Fruit fly (Drosophila melanogaster) whole organism, embryonic: ENCODE data around the gene saturn.

Experiments used
- Asciz ChIP-seq: fragments of 200-800 bp; sonication (Bioruptor generic); optimal IDR thresholded peaks from 2 replicates; lab custom pipeline; 2017; ENCODE audit warnings: missing biosample characterization, mild to moderate bottlenecking, missing genetic modification characterization, missing genetic modification reagents
- Awh ChIP-seq: fragments of 200-800 bp; sonication (Bioruptor generic); IDR thresholded peaks from 2 replicates; pipeline ENCODE4, ENCODE4 v1.3.6; 2022; ENCODE audit warnings: missing biosample characterization, missing genetic modification characterization
- B-H1 ChIP-seq: fragments of 200-800 bp; sonication (Bioruptor generic); IDR thresholded peaks from 3 replicates; pipeline ENCODE4 v1.3.6; 2022; ENCODE audit warnings: missing biosample characterization, missing genetic modification characterization
- CG1024 ChIP-seq: fragments of 200-800 bp; sonication (Bioruptor generic); IDR thresholded peaks from 2 replicates; pipeline ENCODE4 v1.3.6; 2022; ENCODE audit warnings: missing biosample characterization, missing genetic modification characterization
- CG10654 ChIP-seq: fragments of 200-800 bp; sonication (Bioruptor generic); optimal IDR thresholded peaks from 2 replicates; lab custom pipeline; 2016; ENCODE audit warnings: missing biosample characterization, missing genetic modification characterization
- CG11695 ChIP-seq: fragments of 200-800 bp; sonication (Bioruptor generic); IDR thresholded peaks from 3 replicates; pipeline ENCODE4 v1.3.6; 2022; ENCODE audit warnings: missing biosample characterization, missing genetic modification characterization
- CG12219 ChIP-seq: fragments of 200-800 bp; sonication (Bioruptor generic); optimal IDR thresholded peaks from 3 replicates; lab custom pipeline; 2018; ENCODE audit warnings: missing biosample characterization, mild to moderate bottlenecking, missing genetic modification characterization
- CG13287 ChIP-seq: fragments of 200-800 bp; sonication (Bioruptor generic); IDR thresholded peaks from 2 replicates; pipeline ENCODE4 v1.3.6; 2022; ENCODE audit warnings: missing biosample characterization, missing genetic modification characterization; ENCODE audit not compliant: partially characterized antibody
- CG1529 ChIP-seq: fragments of 200-800 bp; sonication (Bioruptor generic); optimal IDR thresholded peaks from 3 replicates; lab custom pipeline; 2018; ENCODE audit warnings: missing biosample characterization, missing genetic modification characterization
- CG15601 ChIP-seq: fragments of 200-800 bp; sonication (Bioruptor generic); optimal IDR thresholded peaks from 3 replicates; lab custom pipeline; 2019; ENCODE audit warnings: missing biosample characterization, mild to moderate bottlenecking, missing genetic modification characterization, moderate library complexity
- CG1603 ChIP-seq: fragments of 200-800 bp; sonication (Bioruptor generic); optimal IDR thresholded peaks from 2 replicates; lab custom pipeline; 2019; ENCODE audit warnings: missing biosample characterization, mild to moderate bottlenecking, missing genetic modification characterization, moderate library complexity
- CG17361 ChIP-seq: fragments of 200-800 bp; sonication (Bioruptor generic); IDR thresholded peaks from 3 replicates; pipeline ENCODE4 v1.3.6; 2022; ENCODE audit warnings: missing biosample characterization, missing genetic modification characterization
- CG17385 ChIP-seq: fragments of 200-800 bp; sonication (Bioruptor generic); optimal IDR thresholded peaks from 3 replicates; lab custom pipeline; 2018; ENCODE audit warnings: missing biosample characterization, mild to moderate bottlenecking, missing genetic modification characterization
- CG17612 ChIP-seq: fragments of 200-800 bp; sonication (Bioruptor generic); IDR thresholded peaks from 2 replicates; pipeline ENCODE4 v1.3.6; 2022; ENCODE audit warnings: missing biosample characterization, missing genetic modification characterization
- CG2889 ChIP-seq: fragments of 200-800 bp; sonication (Bioruptor generic); IDR thresholded peaks from 3 replicates; pipeline ENCODE4 v1.3.6; 2022; ENCODE audit warnings: missing biosample characterization, missing genetic modification characterization
- CG32767 ChIP-seq: fragments of 200-800 bp; sonication (Bioruptor generic); IDR thresholded peaks from 2 replicates; pipeline ENCODE4 v1.3.6; 2022; ENCODE audit warnings: missing biosample characterization, missing genetic modification characterization
- CG4360 ChIP-seq: fragments of 200-800 bp; sonication (Bioruptor generic); IDR thresholded peaks from 2 replicates; pipeline ENCODE4 v1.3.6; 2022; ENCODE audit warnings: missing biosample characterization, missing genetic modification characterization
- CG6272 ChIP-seq: fragments of 200-800 bp; sonication (Bioruptor generic); IDR thresholded peaks from 2 replicates; pipeline ENCODE4 v1.3.6; 2022; ENCODE audit warnings: missing biosample characterization, missing genetic modification characterization
- CG6689 ChIP-seq: fragments of 200-800 bp; sonication (Bioruptor generic); IDR thresholded peaks from 2 replicates; pipeline ENCODE4 v1.3.6; 2022; ENCODE audit warnings: missing biosample characterization, missing genetic modification characterization
- CG6813 ChIP-seq: fragments of 200-800 bp; sonication (Bioruptor generic); optimal IDR thresholded peaks from 2 replicates; lab custom pipeline; 2017; ENCODE audit warnings: missing biosample characterization, missing genetic modification characterization, mild to moderate bottlenecking, moderate library complexity, missing genetic modification reagents
- CG7372 ChIP-seq: fragments of 200-800 bp; sonication (Bioruptor generic); IDR thresholded peaks from 2 replicates; pipeline ENCODE4 v1.3.6; 2022; ENCODE audit warnings: missing biosample characterization, missing genetic modification characterization
- E2f1 ChIP-seq: fragments of 200-800 bp; sonication (Bioruptor generic); IDR thresholded peaks from 2 replicates; pipeline ENCODE4 v1.3.6; 2022; ENCODE audit warnings: missing biosample characterization, missing genetic modification characterization
- Fer1 ChIP-seq: fragments of 200-800 bp; sonication (Bioruptor generic); optimal IDR thresholded peaks from 2 replicates; lab custom pipeline; 2017; ENCODE audit warnings: missing biosample characterization, mild to moderate bottlenecking, missing genetic modification characterization
- Gsc ChIP-seq: fragments of 200-800 bp; sonication (Bioruptor generic); IDR thresholded peaks from 2 replicates; pipeline ENCODE4 v1.3.6; 2022; ENCODE audit warnings: missing biosample characterization, missing genetic modification characterization
- Gug ChIP-seq: fragments of 200-800 bp; sonication (Bioruptor generic); IDR thresholded peaks from 4 replicates; pipeline ENCODE4 v1.3.6; 2022; ENCODE audit warnings: missing biosample characterization, missing genetic modification characterization
- Hey ChIP-seq: fragments of 200-800 bp; sonication (Bioruptor generic); optimal IDR thresholded peaks from 3 replicates; lab custom pipeline; 2018; ENCODE audit warnings: missing biosample characterization, mild to moderate bottlenecking, missing genetic modification characterization
- MTF-1 ChIP-seq: fragments of 200-800 bp; sonication (Bioruptor generic); optimal IDR thresholded peaks from 2 replicates; lab custom pipeline; 2018; ENCODE audit warnings: missing biosample characterization, mild to moderate bottlenecking, missing genetic modification characterization, borderline replicate concordance
- Myb ChIP-seq: fragments of 200-800 bp; sonication (Bioruptor generic); optimal IDR thresholded peaks from 2 replicates; lab custom pipeline; 2016; ENCODE audit warnings: missing biosample characterization, missing genetic modification characterization
- NK7.1 ChIP-seq: fragments of 200-800 bp; sonication (Bioruptor generic); optimal IDR thresholded peaks from 3 replicates; lab custom pipeline; 2016; ENCODE audit warnings: missing biosample characterization, missing genetic modification characterization
- Nf-YC ChIP-seq: fragments of 200-800 bp; optimal IDR thresholded peaks from 3 replicates; lab custom pipeline; 2019; ENCODE audit warnings: missing biosample characterization, mild to moderate bottlenecking, missing genetic modification characterization, moderate library complexity
- Poxn ChIP-seq: fragments of 200-800 bp; sonication (Bioruptor generic); IDR thresholded peaks from 2 replicates; pipeline ENCODE4 v1.3.6; 2022; ENCODE audit warnings: missing biosample characterization, missing genetic modification characterization
- Rfx ChIP-seq: fragments of 200-800 bp; sonication (Bioruptor generic); IDR thresholded peaks from 2 replicates; pipeline ENCODE4 v1.3.6; 2022; ENCODE audit warnings: missing biosample characterization, missing genetic modification characterization
- amos ChIP-seq: fragments of 200-800 bp; sonication (Bioruptor generic); IDR thresholded peaks from 2 replicates; pipeline ENCODE4 v1.3.6; 2022; ENCODE audit warnings: missing biosample characterization, missing genetic modification characterization; ENCODE audit not compliant: partially characterized antibody
- bbx ChIP-seq: fragments of 200-800 bp; sonication (Bioruptor generic); IDR thresholded peaks from 2 replicates; pipeline ENCODE4 v1.3.6; 2022; ENCODE audit warnings: missing biosample characterization, missing genetic modification characterization; ENCODE audit not compliant: partially characterized antibody
- bowl ChIP-seq: fragments of 200-800 bp; sonication (Bioruptor generic); IDR thresholded peaks from 2 replicates; pipeline ENCODE4 v1.3.6; 2022; ENCODE audit warnings: missing biosample characterization, missing genetic modification characterization
- cg ChIP-seq: fragments of 200-800 bp; sonication (Bioruptor generic); optimal IDR thresholded peaks from 3 replicates; lab custom pipeline; 2019; ENCODE audit warnings: missing biosample characterization, mild to moderate bottlenecking, missing genetic modification characterization, moderate library complexity
- chm ChIP-seq: fragments of 200-800 bp; sonication (Bioruptor generic); IDR thresholded peaks from 2 replicates; pipeline ENCODE4 v1.3.6; 2022; ENCODE audit warnings: missing biosample characterization, missing genetic modification characterization
- dati ChIP-seq: fragments of 200-800 bp; sonication (Bioruptor generic); IDR thresholded peaks from 2 replicates; pipeline ENCODE4 v1.3.6; 2022; ENCODE audit warnings: missing biosample characterization, missing genetic modification characterization
- dm ChIP-seq: fragments of 200-800 bp; sonication (Bioruptor generic); optimal IDR thresholded peaks from 3 replicates; lab custom pipeline; 2016; ENCODE audit warnings: missing biosample characterization, missing genetic modification characterization
- gem ChIP-seq: fragments of 200-800 bp; sonication (Bioruptor generic); optimal IDR thresholded peaks from 2 replicates; lab custom pipeline; 2019; ENCODE audit warnings: missing biosample characterization, mild to moderate bottlenecking, missing genetic modification characterization, moderate library complexity
- klu ChIP-seq: fragments of 200-800 bp; sonication (Bioruptor generic); IDR thresholded peaks from 2 replicates; pipeline ENCODE4 v1.3.6; 2022; ENCODE audit warnings: missing biosample characterization, missing genetic modification characterization
- lab ChIP-seq: fragments of 200-800 bp; sonication (Bioruptor generic); optimal IDR thresholded peaks from 3 replicates; lab custom pipeline; 2017; ENCODE audit warnings: missing biosample characterization, missing genetic modification characterization, mild to moderate bottlenecking, moderate library complexity, missing genetic modification reagents
- maf-S ChIP-seq: fragments of 200-800 bp; sonication (Bioruptor generic); optimal IDR thresholded peaks from 2 replicates; lab custom pipeline; 2016; ENCODE audit warnings: missing biosample characterization, missing genetic modification characterization
- prd ChIP-seq, 3 experiments: fragments of >200 bp in 2 of 3; fragments of 200-800 bp in 1 of 3; sonication (Bioruptor generic) in 1 of 3; optimal IDR thresholded peaks in 2 of 3; IDR thresholded peaks in 1 of 3; 2 replicates in 2 of 3; 3 replicates in 1 of 3; pipeline versions ENCODE4 v1.3.6 to Lab custom; 2017 to 2022; ENCODE audit warnings: missing biosample characterization in 1 of 3, missing genetic modification characterization in 1 of 3
- seq ChIP-seq: fragments of 200-800 bp; sonication (Bioruptor generic); IDR thresholded peaks from 2 replicates; pipeline ENCODE4 v1.3.6; 2022; ENCODE audit warnings: missing biosample characterization, missing genetic modification characterization
- slbo ChIP-seq: fragments of 200-800 bp; sonication (Bioruptor generic); IDR thresholded peaks from 2 replicates; pipeline ENCODE4 v1.3.6; 2022; ENCODE audit warnings: missing biosample characterization, missing genetic modification characterization
- sob ChIP-seq: fragments of 200-800 bp; sonication (Bioruptor generic); IDR thresholded peaks from 2 replicates; pipeline ENCODE4 v1.3.6; 2022; ENCODE audit warnings: missing biosample characterization, missing genetic modification characterization
- stc ChIP-seq: fragments of 200-800 bp; sonication (Bioruptor generic); IDR thresholded peaks from 2 replicates; pipeline ENCODE4 v1.3.6; 2022; ENCODE audit warnings: missing biosample characterization, missing genetic modification characterization
- ttk ChIP-seq: fragments of 200-800 bp; sonication (Bioruptor generic); IDR thresholded peaks from 2 replicates; pipeline ENCODE4 v2.1.2; 2022; ENCODE audit warnings: missing biosample characterization, missing genetic modification characterization
- twi ChIP-seq: fragments of 200-800 bp; optimal IDR thresholded peaks from 2 replicates; lab custom pipeline; 2019; ENCODE audit warnings: missing biosample characterization, mild to moderate bottlenecking, missing genetic modification characterization, moderate library complexity
- vfl ChIP-seq: fragments of 200-800 bp; sonication (Bioruptor generic); optimal IDR thresholded peaks from 2 replicates; lab custom pipeline; 2016; ENCODE audit warnings: missing biosample characterization, missing genetic modification characterization

The saturn gene

DNA sequence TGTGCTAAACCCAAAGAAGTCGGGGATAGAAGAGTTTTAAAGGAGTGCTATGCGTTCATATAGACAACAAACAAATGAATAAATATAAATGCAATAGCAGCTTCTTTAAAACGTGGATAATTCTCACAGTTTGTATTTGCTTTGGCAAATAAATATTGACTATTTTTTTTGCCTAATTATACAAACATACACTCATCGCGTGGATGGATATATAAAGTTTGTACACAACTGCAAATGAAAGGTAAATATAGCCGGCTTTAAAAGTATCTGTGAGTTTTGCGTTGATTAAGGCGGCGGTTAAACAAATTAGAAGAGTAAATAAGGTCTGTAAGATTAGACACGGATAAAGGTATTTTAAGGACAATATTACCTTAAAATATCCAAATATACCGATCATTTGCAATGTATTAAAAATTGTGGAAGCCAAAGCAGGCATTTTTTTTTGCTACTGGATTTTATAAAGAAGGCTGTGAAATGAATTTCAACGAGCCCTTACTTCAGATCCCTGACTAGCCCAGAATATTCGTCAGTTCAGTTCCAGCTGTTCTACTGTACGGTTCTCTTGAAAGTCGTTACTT, 14.6 kb downstream of the saturn start, which contains the start of gene CG7768 (continued):
- TF ChIP-seq vfl (GFP tag; lab: Kevin White, UChicago) (no peak), chm (GFP tag; lab: Robert Waterston, UW) (no peak), ttk (GFP tag; lab: Robert Waterston, UW) (no peak), bbx (no peak), B-H1 (no peak), CG17612 (GFP tag; lab: Robert Waterston, UW) (no peak), prd (optimal IDR thresholded peaks at IDR 0.05; lab: Kevin White, UChicago) (no peak), prd (GFP tag; IDR thresholded peaks at IDR 0.05; lab: Robert Waterston, UW) (no peak; the same call in 2 of the 3 replicates), CG12219 (GFP tag; lab: Kevin White, UChicago) (peak; percentile 20), MTF-1 (GFP tag; lab: Kevin White, UChicago) (peak; percentile 70), bowl (GFP tag; lab: Robert Waterston, UW) (no peak), CG15601 (tag; lab: Kevin White, UChicago) (peak; percentile 23), gem (tag; lab: Kevin White, UChicago) (peak; percentile 62), twi (tag; lab: Kevin White, UChicago) (no peak), CG11695 (GFP tag; lab: Robert Waterston, UW) (no peak; the same call in 2 of the 3 replicates), Awh (GFP tag; lab: Robert Waterston, UW) (no peak), CG6813 (GFP tag; lab: Kevin White, UChicago) (peak; percentile 79), CG1024 (GFP tag; lab: Robert Waterston, UW) (no peak), sob (GFP tag; lab: Robert Waterston, UW) (no peak), Rfx (GFP tag; lab: Robert Waterston, UW) (peak; percentile 51; the same call in 1 of the 2 replicates), NK7.1 (peak; percentile 30), maf-S (peak; percentile 10), CG1529 (GFP tag; lab: Kevin White, UChicago) (no peak), CG4360 (GFP tag; lab: Robert Waterston, UW) (no peak), E2f1 (GFP tag; lab: Robert Waterston, UW) (no peak), Fer1 (GFP tag; lab: Kevin White, UChicago) (peak; percentile 86), CG2889 (GFP tag; lab: Robert Waterston, UW) (no peak), Hey (tag; lab: Kevin White, UChicago) (peak; percentile 19), Nf-YC (tag; lab: Kevin White, UChicago) (no peak), Poxn (GFP tag; lab: Robert Waterston, UW) (peak; percentile 27; the same call in 1 of the 2 replicates), klu (no peak), CG17361 (GFP tag; lab: Robert Waterston, UW) (no peak), slbo (GFP tag; lab: Robert Waterston, UW) (no peak), Gsc (GFP tag; lab: Robert Waterston, UW) (no peak), CG32767 (GFP tag; lab: Robert Waterston, UW) (peak; percentile 20; the same call in 1 of the 2 replicates), Myb (GFP tag; lab: Kevin White, UChicago) (peak; percentile 14), dati (no peak), Asciz (peak; percentile 66), seq (GFP tag; lab: Robert Waterston, UW) (peak; percentile 73), CG13287 (GFP tag; lab: Robert Waterston, UW) (no peak), CG7372 (GFP tag; lab: Robert Waterston, UW) (no peak), cg (no peak), CG1603 (tag; lab: Kevin White, UChicago) (peak; percentile 24), amos (GFP tag; lab: Robert Waterston, UW) (no peak), CG10654 (GFP tag; lab: Kevin White, UChicago) (peak; percentile 39), stc (GFP tag; lab: Robert Waterston, UW) (no peak), lab (GFP tag; lab: Kevin White, UChicago) (peak; percentile 88), Gug (GFP tag; lab: Robert Waterston, UW) (no peak), CG6272 (GFP tag; lab: Robert Waterston, UW) (no peak), CG6689 (GFP tag; lab: Robert Waterston, UW) (no peak), CG17385 (GFP tag; lab: Kevin White, UChicago) (peak; percentile 47), dm (GFP tag; lab: Kevin White, UChicago) (no peak)
